Fruit fly (Drosophila melanogaster): ENCODE measurements around the gene Bili.

DNA sequence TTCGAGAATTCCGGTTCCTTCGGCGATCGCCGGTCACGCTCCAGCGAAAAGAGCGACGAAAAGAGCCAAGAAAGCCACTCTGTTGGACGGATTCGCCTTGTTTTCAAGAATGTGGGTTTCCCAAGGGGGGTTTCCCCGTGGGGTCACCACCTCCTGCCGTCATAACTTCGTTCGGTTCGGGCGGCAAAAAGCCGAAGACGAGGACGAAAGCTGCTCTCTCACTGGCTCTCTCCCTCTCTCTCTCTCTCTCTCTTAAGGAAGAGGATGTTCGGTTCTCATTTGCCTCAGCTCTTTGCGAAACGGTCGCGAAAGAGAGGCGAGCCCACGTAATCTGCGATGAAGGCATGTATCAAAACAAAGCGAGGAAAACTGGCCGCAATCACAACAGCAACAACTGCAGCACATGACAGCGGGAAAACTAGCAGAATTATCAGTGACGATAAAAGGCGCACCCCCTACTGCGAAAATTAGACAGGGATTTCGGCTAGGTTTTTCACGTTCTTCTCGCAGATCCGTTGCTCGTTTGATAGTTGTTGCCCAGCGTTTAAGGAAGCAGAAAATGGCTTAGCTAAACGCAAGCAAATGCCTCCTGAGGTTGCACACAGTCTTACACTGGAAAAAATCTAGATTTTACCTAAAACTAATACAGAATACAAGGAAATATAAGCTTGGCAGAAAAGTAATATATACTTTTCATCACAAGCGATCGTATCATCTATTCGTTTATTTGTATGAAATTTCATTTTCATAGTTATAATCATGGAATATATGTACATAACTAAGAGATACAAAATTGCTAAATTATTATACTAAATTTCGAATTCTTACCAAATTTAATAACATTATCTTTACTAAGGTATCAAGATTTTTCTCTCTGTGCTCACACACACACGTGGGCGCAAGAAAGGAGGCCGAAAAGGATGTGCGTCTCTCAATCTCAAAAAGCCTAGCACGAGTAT lies 52.7 kb downstream of the Bili start, which contains the start of gene dan:
- no peak for TF ChIP-seq tj (GFP tag; optimal IDR thresholded peaks at IDR 0.05)
- no peak for TF ChIP-seq Mnt (GFP tag; optimal IDR thresholded peaks at IDR 0.05)
- no peak for TF ChIP-seq Hr96 (GFP tag; optimal IDR thresholded peaks at IDR 0.05)
- no peak for TF ChIP-seq kay (GFP tag; ENCODE audit: borderline replicate concordance)
- no peak for TF ChIP-seq CG7101 (tag; optimal IDR thresholded peaks at IDR 0.05)
- TF ChIP-seq cnc (optimal IDR thresholded peaks at IDR 0.05), result no peak
- no peak for TF ChIP-seq CG1620 (GFP tag; optimal IDR thresholded peaks at IDR 0.05)

All from whole organism, adult.